Fruit fly (Drosophila melanogaster) whole organism, embryonic: Measurements from ENCODE around the gene Tim8.

Experiments
- Atf3 ChIP-seq: fragments of 200-800 bp; sonication (Bioruptor generic); optimal IDR thresholded peaks from 3 replicates; lab custom pipeline; 2016; ENCODE audit warnings: missing biosample characterization, missing genetic modification characterization
- Bdp1 ChIP-seq: fragments of 200-800 bp; sonication (Bioruptor generic); optimal IDR thresholded peaks from 3 replicates; lab custom pipeline; 2016; ENCODE audit warnings: missing biosample characterization, missing genetic modification characterization
- CG10147 ChIP-seq: fragments of 200-800 bp; sonication (Bioruptor generic); optimal IDR thresholded peaks from 2 replicates; lab custom pipeline; 2019; ENCODE audit warnings: missing biosample characterization, mild to moderate bottlenecking, missing genetic modification characterization, moderate library complexity
- CG10431 ChIP-seq: fragments of 200-800 bp; sonication (Bioruptor generic); optimal IDR thresholded peaks from 3 replicates; lab custom pipeline; 2018; ENCODE audit warnings: missing biosample characterization, mild to moderate bottlenecking, missing genetic modification characterization
- CG10462 ChIP-seq: fragments of 200-800 bp; sonication (Bioruptor generic); optimal IDR thresholded peaks from 2 replicates; lab custom pipeline; 2016; ENCODE audit warnings: missing biosample characterization, missing genetic modification characterization
- CG12942 ChIP-seq: fragments of 200-800 bp; sonication (Bioruptor generic); optimal IDR thresholded peaks from 3 replicates; lab custom pipeline; 2016; ENCODE audit warnings: missing biosample characterization, missing genetic modification characterization
- CG13123 ChIP-seq: fragments of 200-800 bp; sonication (Bioruptor generic); optimal IDR thresholded peaks from 2 replicates; lab custom pipeline; 2016; ENCODE audit warnings: missing biosample characterization, missing genetic modification characterization
- CG15073 ChIP-seq: fragments of 200-800 bp; sonication (Bioruptor generic); optimal IDR thresholded peaks from 2 replicates; lab custom pipeline; 2016; ENCODE audit warnings: missing biosample characterization, missing genetic modification characterization
- CG15601 ChIP-seq: fragments of 200-800 bp; sonication (Bioruptor generic); optimal IDR thresholded peaks from 3 replicates; lab custom pipeline; 2019; ENCODE audit warnings: missing biosample characterization, mild to moderate bottlenecking, missing genetic modification characterization, moderate library complexity
- CG17186 ChIP-seq: fragments of 200-800 bp; sonication (Bioruptor generic); optimal IDR thresholded peaks from 3 replicates; lab custom pipeline; 2017; ENCODE audit warnings: missing biosample characterization, missing genetic modification reagents, missing genetic modification characterization
- CG17328 ChIP-seq: fragments of 200-800 bp; sonication (Bioruptor generic); IDR thresholded peaks from 2 replicates; pipeline ENCODE4 v1.3.6; 2022; ENCODE audit warnings: missing biosample characterization, missing genetic modification characterization
- CG18011 ChIP-seq: fragments of 200-800 bp; sonication (Bioruptor generic); optimal IDR thresholded peaks from 2 replicates; lab custom pipeline; 2017; ENCODE audit warnings: missing biosample characterization, missing genetic modification characterization, mild to moderate bottlenecking, moderate library complexity, missing genotype
- CG18764 ChIP-seq: fragments of 200-800 bp; sonication (Bioruptor generic); optimal IDR thresholded peaks from 3 replicates; lab custom pipeline; 2016; ENCODE audit warnings: missing biosample characterization, missing genetic modification characterization
- CG3163 ChIP-seq: fragments of 200-800 bp; sonication (Bioruptor generic); optimal IDR thresholded peaks from 3 replicates; lab custom pipeline; 2016; ENCODE audit warnings: missing biosample characterization, missing genetic modification characterization
- CG4424 ChIP-seq: fragments of 200-800 bp; sonication (Bioruptor generic); optimal IDR thresholded peaks from 3 replicates; lab custom pipeline; 2016; ENCODE audit warnings: missing biosample characterization, missing genetic modification characterization
- CG7786 ChIP-seq: fragments of 200-800 bp; sonication (Bioruptor generic); optimal IDR thresholded peaks from 2 replicates; lab custom pipeline; 2016; ENCODE audit warnings: missing biosample characterization, missing genetic modification characterization
- CG7928 ChIP-seq: fragments of 200-800 bp; sonication (Bioruptor generic); optimal IDR thresholded peaks from 2 replicates; lab custom pipeline; 2017; ENCODE audit warnings: missing biosample characterization, mild to moderate bottlenecking, missing genetic modification characterization
- CTCF ChIP-seq: fragments of 200-800 bp; sonication (Bioruptor generic); optimal IDR thresholded peaks from 2 replicates; lab custom pipeline; 2017; ENCODE audit warnings: missing biosample characterization, mild to moderate bottlenecking, missing genetic modification characterization, moderate library complexity
- CkIIα-i1 ChIP-seq: fragments of 200-800 bp; sonication (Bioruptor generic); IDR thresholded peaks from 2 replicates; pipeline ENCODE4 v1.3.6; 2022; ENCODE audit warnings: missing biosample characterization, missing genetic modification characterization
- D19B ChIP-seq: fragments of 200-800 bp; sonication (Bioruptor generic); optimal IDR thresholded peaks from 2 replicates; lab custom pipeline; 2017; ENCODE audit warnings: missing biosample characterization, mild to moderate bottlenecking, missing genetic modification characterization
- Dbx ChIP-seq: fragments of 200-800 bp; sonication (Bioruptor generic); IDR thresholded peaks from 3 replicates; pipeline ENCODE4 v1.3.6; 2022; ENCODE audit warnings: missing biosample characterization, missing genetic modification characterization
- Dip2 ChIP-seq: fragments of 200-800 bp; sonication (Bioruptor generic); IDR thresholded peaks from 2 replicates; pipeline ENCODE4 v1.3.6; 2022; ENCODE audit warnings: missing biosample characterization, missing genetic modification characterization
- Dip3 ChIP-seq: fragments of 200-800 bp; sonication (Bioruptor generic); optimal IDR thresholded peaks from 3 replicates; lab custom pipeline; 2016; ENCODE audit warnings: missing biosample characterization, missing genetic modification characterization
- Nf-YB ChIP-seq: fragments of 200-800 bp; sonication (Bioruptor generic); optimal IDR thresholded peaks from 3 replicates; lab custom pipeline; 2019; ENCODE audit warnings: missing biosample characterization, mild to moderate bottlenecking, missing genetic modification characterization, moderate library complexity
- PHDP ChIP-seq: fragments of 200-800 bp; sonication (Bioruptor generic); optimal IDR thresholded peaks from 3 replicates; lab custom pipeline; 2018; ENCODE audit warnings: missing biosample characterization, mild to moderate bottlenecking, missing genetic modification characterization, moderate library complexity
- Ravus ChIP-seq: fragments of 200-800 bp; sonication (Bioruptor generic); IDR thresholded peaks from 2 replicates; pipeline ENCODE4 v1.3.6; 2022; ENCODE audit warnings: missing biosample characterization, missing genetic modification characterization
- Trl ChIP-seq, 3 experiments: fragments of >200 bp in 2 of 3; fragments of 200-800 bp in 1 of 3; sonication (Bioruptor generic) in 1 of 3; optimal IDR thresholded peaks; 2 replicates in 1 of 3; 3 replicates in 2 of 3; lab custom pipeline; 2016 to 2017; ENCODE audit warnings: missing biosample characterization in 1 of 3, missing genetic modification characterization in 1 of 3
- Usf ChIP-seq: fragments of 200-800 bp; sonication (Bioruptor generic); optimal IDR thresholded peaks from 2 replicates; lab custom pipeline; 2017; ENCODE audit warnings: missing genotype, missing biosample characterization, missing genetic modification characterization
- amos ChIP-seq: fragments of 200-800 bp; sonication (Bioruptor generic); IDR thresholded peaks from 2 replicates; pipeline ENCODE4 v1.3.6; 2022; ENCODE audit warnings: missing biosample characterization, missing genetic modification characterization; ENCODE audit not compliant: partially characterized antibody
- chn ChIP-seq: fragments of 200-800 bp; sonication (Bioruptor generic); optimal IDR thresholded peaks from 2 replicates; lab custom pipeline; 2016; ENCODE audit warnings: missing biosample characterization, missing genetic modification characterization
- cwo ChIP-seq: fragments of 200-800 bp; sonication (Bioruptor generic); optimal IDR thresholded peaks from 3 replicates; lab custom pipeline; 2017; ENCODE audit warnings: missing biosample characterization, missing genetic modification characterization, mild to moderate bottlenecking, moderate library complexity, missing genetic modification reagents
- da ChIP-seq: fragments of 200-800 bp; sonication (Bioruptor generic); optimal IDR thresholded peaks from 2 replicates; lab custom pipeline; 2016; ENCODE audit warnings: missing biosample characterization, missing genetic modification characterization
- ewg ChIP-seq: fragments of 200-800 bp; sonication (Bioruptor generic); optimal IDR thresholded peaks from 3 replicates; lab custom pipeline; 2017; ENCODE audit warnings: mild to moderate bottlenecking, missing biosample characterization, missing genetic modification reagents, missing genetic modification characterization
- eyg ChIP-seq: fragments of 200-800 bp; sonication (Bioruptor generic); optimal IDR thresholded peaks from 3 replicates; lab custom pipeline; 2016; ENCODE audit warnings: missing biosample characterization, missing genetic modification characterization
- h ChIP-seq: fragments of >200 bp; optimal IDR thresholded peaks from 2 replicates; lab custom pipeline; 2017
- hb ChIP-seq: fragments of 200-800 bp; sonication (Bioruptor generic); IDR thresholded peaks from 3 replicates; pipeline ENCODE4 v1.3.6; 2022; ENCODE audit warnings: missing biosample characterization, missing genetic modification characterization; ENCODE audit not compliant: partially characterized antibody
- hth ChIP-seq: fragments of >200 bp; optimal IDR thresholded peaks from 2 replicates; lab custom pipeline; 2017; ENCODE audit warnings: inconsistent platforms
- klu ChIP-seq: fragments of 200-800 bp; sonication (Bioruptor generic); IDR thresholded peaks from 2 replicates; pipeline ENCODE4 v1.3.6; 2022; ENCODE audit warnings: missing biosample characterization, missing genetic modification characterization
- nerfin-1 ChIP-seq: fragments of 200-800 bp; sonication (Bioruptor generic); optimal IDR thresholded peaks from 3 replicates; lab custom pipeline; 2019; ENCODE audit warnings: missing biosample characterization, mild to moderate bottlenecking, missing genetic modification characterization, moderate library complexity
- nmo ChIP-seq: fragments of 200-800 bp; sonication (Bioruptor generic); optimal IDR thresholded peaks from 2 replicates; lab custom pipeline; 2018; ENCODE audit warnings: missing biosample characterization, mild to moderate bottlenecking, missing genetic modification characterization, moderate library complexity
- org-1 ChIP-seq: fragments of 200-800 bp; sonication (Bioruptor generic); optimal IDR thresholded peaks from 2 replicates; lab custom pipeline; 2017; ENCODE audit warnings: missing biosample characterization, missing genetic modification characterization
- pho ChIP-seq: fragments of 200-800 bp; sonication (Bioruptor generic); optimal IDR thresholded peaks from 2 replicates; lab custom pipeline; 2016; ENCODE audit warnings: missing biosample characterization, missing genetic modification characterization
- pnt ChIP-seq: fragments of 200-800 bp; sonication (Bioruptor generic); optimal IDR thresholded peaks from 3 replicates; lab custom pipeline; 2016; ENCODE audit warnings: missing biosample characterization, missing genetic modification characterization
- prd ChIP-seq, 3 experiments: fragments of >200 bp in 2 of 3; fragments of 200-800 bp in 1 of 3; sonication (Bioruptor generic) in 1 of 3; optimal IDR thresholded peaks in 2 of 3; IDR thresholded peaks in 1 of 3; 2 replicates in 2 of 3; 3 replicates in 1 of 3; pipeline versions ENCODE4 v1.3.6 to Lab custom; 2017 to 2022; ENCODE audit warnings: missing biosample characterization in 1 of 3, missing genetic modification characterization in 1 of 3
- pum ChIP-seq: fragments of 200-800 bp; sonication (Bioruptor generic); optimal IDR thresholded peaks from 2 replicates; lab custom pipeline; 2016; ENCODE audit warnings: missing biosample characterization, missing genetic modification characterization
- ranshi ChIP-seq: fragments of 200-800 bp; sonication (Bioruptor generic); IDR thresholded peaks from 2 replicates; pipeline ENCODE4 v1.3.6; 2022; ENCODE audit warnings: missing biosample characterization, missing genetic modification characterization
- sc ChIP-seq, 3 experiments: fragments of >200 bp in 2 of 3; fragments of 200-800 bp in 1 of 3; sonication (Bioruptor generic) in 1 of 3; optimal IDR thresholded peaks; 2 replicates in 2 of 3; 3 replicates in 1 of 3; lab custom pipeline; 2017; ENCODE audit warnings: mild to moderate bottlenecking in 1 of 3, missing biosample characterization in 1 of 3, missing genetic modification characterization in 1 of 3, missing genetic modification reagents in 1 of 3
- sisA ChIP-seq: fragments of 200-800 bp; sonication (Bioruptor generic); IDR thresholded peaks from 2 replicates; pipeline ENCODE4 v1.3.6; 2022; ENCODE audit warnings: missing biosample characterization, missing genetic modification characterization
- sug ChIP-seq: fragments of 200-800 bp; optimal IDR thresholded peaks from 2 replicates; lab custom pipeline; 2019; ENCODE audit warnings: missing biosample characterization, mild to moderate bottlenecking, missing genetic modification characterization, moderate library complexity
- tll ChIP-seq, 2 experiments: fragments of 200-800 bp in 1 of 2; fragments of >200 bp in 1 of 2; sonication (Bioruptor generic) in 1 of 2; optimal IDR thresholded peaks; 2 replicates each; lab custom pipeline; 2017 to 2019; ENCODE audit warnings: missing biosample characterization in 2 of 2, missing genetic modification characterization in 2 of 2, mild to moderate bottlenecking in 1 of 2, moderate library complexity in 1 of 2

The Tim8 gene

DNA sequence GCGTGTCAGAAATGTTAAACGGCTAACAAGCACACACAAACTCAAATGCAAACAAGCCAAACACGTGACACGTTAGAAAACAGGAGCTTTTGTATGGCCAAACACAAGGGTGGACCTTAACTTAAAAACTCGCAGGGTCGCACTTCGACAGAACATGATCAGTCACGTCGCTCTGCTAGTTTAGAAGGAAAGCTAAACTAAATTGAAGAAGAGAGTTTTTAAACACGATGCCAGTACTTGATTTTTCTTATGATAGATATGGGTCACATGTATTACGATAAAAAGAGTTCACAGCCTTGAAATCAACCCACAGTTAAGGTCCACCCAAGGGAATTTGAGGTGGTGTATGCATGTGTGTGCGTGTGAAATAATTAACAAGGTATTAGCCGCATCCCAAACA lies 10.1 kb downstream of the Tim8 start (continued):
- no peak for TF ChIP-seq prd (optimal IDR thresholded peaks at IDR 0.05; lab: Kevin White, UChicago)
- TF ChIP-seq prd (GFP tag; IDR thresholded peaks at IDR 0.05; lab: Robert Waterston, UW) = no peak
- no peak for TF ChIP-seq CG10431 (GFP tag; lab: Kevin White, UChicago)
- no peak for TF ChIP-seq CG7928 (GFP tag; lab: Kevin White, UChicago)
- TF ChIP-seq CG18011 (GFP tag; lab: Kevin White, UChicago) = no peak
- TF ChIP-seq CG18764 (GFP tag; lab: Kevin White, UChicago) = no peak
- TF ChIP-seq nerfin-1 (tag; lab: Kevin White, UChicago) = no peak
- TF ChIP-seq cwo (GFP tag; lab: Kevin White, UChicago) = peak; percentile 12
- no peak for TF ChIP-seq Dbx (GFP tag; lab: Robert Waterston, UW)
- no peak for TF ChIP-seq org-1 (GFP tag; lab: Kevin White, UChicago)
- no peak for TF ChIP-seq da
- TF ChIP-seq PHDP (tag; lab: Kevin White, UChicago) = peak; percentile 13
- no peak for TF ChIP-seq CTCF (GFP tag; lab: Kevin White, UChicago)

- TF ChIP-seq ranshi (GFP tag; lab: Robert Waterston, UW) (peak; percentile 54; the same call in 1 of the 2 replicates), pum (GFP tag; lab: Kevin White, UChicago) (peak; percentile 0), hb (GFP tag; lab: Robert Waterston, UW) (no peak), Nf-YB (GFP tag; lab: Kevin White, UChicago) (no peak), amos (no peak), CG17186 (GFP tag; lab: Kevin White, UChicago) (no peak), CG17328 (GFP tag; lab: Robert Waterston, UW) (peak; percentile 34; the same call in 1 of the 2 replicates), klu (GFP tag; lab: Robert Waterston, UW) (no peak), Usf (GFP tag; lab: Kevin White, UChicago) (no peak), CG7786 (no peak), CG15073 (no peak), Ravus (GFP tag; lab: Robert Waterston, UW) (no peak), CG15601 (tag; lab: Kevin White, UChicago) (no peak), tll (GFP tag; optimal IDR thresholded peaks at IDR 0.05; lab: Kevin White, UChicago) (no peak), CG10147 (peak; percentile 43), D19B (GFP tag; lab: Kevin White, UChicago) (no peak), chn (GFP tag; lab: Kevin White, UChicago) (no peak), hth (no peak), ewg (GFP tag; lab: Kevin White, UChicago) (no peak), h (lab: Kevin White, UChicago) (no peak), nmo (GFP tag; lab: Kevin White, UChicago) (peak; percentile 37), pnt (GFP tag; lab: Kevin White, UChicago) (no peak), Atf3 (no peak), pho (GFP tag; lab: Kevin White, UChicago) (no peak), CkIIα-i1 (GFP tag; lab: Robert Waterston, UW) (no peak), CG13123 (no peak), CG4424 (GFP tag; lab: Kevin White, UChicago) (no peak), Trl (optimal IDR thresholded peaks at IDR 0.05; lab: Kevin White, UChicago) (no peak), Trl (GFP tag; optimal IDR thresholded peaks at IDR 0.05; lab: Kevin White, UChicago) (no peak), Bdp1 (no peak), eyg (GFP tag; lab: Kevin White, UChicago) (no peak), Dip2 (GFP tag; lab: Robert Waterston, UW) (no peak), sug (tag; lab: Kevin White, UChicago) (peak; percentile 40), Dip3 (no peak), sc (optimal IDR thresholded peaks at IDR 0.05; lab: Kevin White, UChicago) (no peak), sc (GFP tag; optimal IDR thresholded peaks at IDR 0.05; lab: Kevin White, UChicago) (no peak), CG12942 (GFP tag; lab: Kevin White, UChicago) (no peak), CG10462 (GFP tag; lab: Kevin White, UChicago) (no peak), sisA (peak; percentile 32; the same call in 1 of the 2 replicates), CG3163 (GFP tag; lab: Kevin White, UChicago) (no peak)
Measured at dm6 chrX:11379139-11379538, 10.9 kb downstream of the Tim8 start.
